Fruit fly (Drosophila melanogaster) whole organism, wandering third instar larva: ENCODE results near the gene Rh5.

ENCODE experiments used
- Abd-B ChIP-seq: fragments of >200 bp; optimal IDR thresholded peaks from 2 replicates; lab custom pipeline; 2017; ENCODE audit warnings: missing biosample characterization, missing genetic modification characterization
- CG32264 ChIP-seq: fragments of 200-800 bp; sonication (Bioruptor generic); optimal IDR thresholded peaks from 2 replicates; lab custom pipeline; 2016; ENCODE audit warnings: missing biosample characterization, missing genetic modification characterization
- CG9705 ChIP-seq: fragments of 200-800 bp; sonication (Bioruptor generic); optimal IDR thresholded peaks from 2 replicates; lab custom pipeline; 2018; ENCODE audit warnings: missing biosample characterization, mild to moderate bottlenecking, missing genetic modification characterization
- CrebA ChIP-seq: fragments of 200-800 bp; sonication (Bioruptor generic); optimal IDR thresholded peaks from 2 replicates; lab custom pipeline; 2016; ENCODE audit warnings: missing biosample characterization, mild to moderate bottlenecking, missing genetic modification characterization, borderline replicate concordance
- Dfd ChIP-seq: fragments of >200 bp; optimal IDR thresholded peaks from 2 replicates; lab custom pipeline; 2017; ENCODE audit warnings: missing biosample characterization, missing genetic modification characterization
- Dif ChIP-seq: fragments of 200-275, 200-300 bp; sonication (Bioruptor generic); optimal IDR thresholded peaks from 2 replicates; lab custom pipeline; 2018; ENCODE audit warnings: missing biosample characterization, missing genetic modification characterization; ENCODE audit not compliant: partially characterized antibody
- GATAd ChIP-seq: sonication (Bioruptor generic); optimal IDR thresholded peaks from 2 replicates; lab custom pipeline; 2016; ENCODE audit warnings: missing biosample characterization, missing genetic modification characterization
- HLH106 ChIP-seq: fragments of 200-800 bp; optimal IDR thresholded peaks from 3 replicates; lab custom pipeline; 2019; ENCODE audit warnings: missing biosample characterization, mild to moderate bottlenecking, missing genetic modification characterization, moderate library complexity
- Hnf4 ChIP-seq: fragments of 200-800 bp; sonication (Bioruptor generic); optimal IDR thresholded peaks from 2 replicates; lab custom pipeline; 2016; ENCODE audit warnings: missing biosample characterization, mild to moderate bottlenecking, missing genetic modification characterization
- Hr78 ChIP-seq: fragments of >200 bp; optimal IDR thresholded peaks from 2 replicates; lab custom pipeline; 2017; ENCODE audit warnings: missing biosample characterization, missing genetic modification characterization
- Hr83 ChIP-seq: fragments of 200-300 bp; sonication (Bioruptor generic); optimal IDR thresholded peaks from 2 replicates; lab custom pipeline; 2016; ENCODE audit warnings: missing biosample characterization, mild to moderate bottlenecking, missing genetic modification characterization, moderate library complexity; ENCODE audit not compliant: poor library complexity, severe bottlenecking
- Jra ChIP-seq: sonication (Bioruptor generic); optimal IDR thresholded peaks from 2 replicates; lab custom pipeline; 2016; ENCODE audit warnings: missing biosample characterization, missing genetic modification characterization
- Mio ChIP-seq: sonication (Bioruptor generic); optimal IDR thresholded peaks from 2 replicates; lab custom pipeline; 2016; ENCODE audit warnings: missing biosample characterization, missing genetic modification characterization
- Myc ChIP-seq: fragments of >200 bp; optimal IDR thresholded peaks from 2 replicates; lab custom pipeline; 2017
- N ChIP-seq: fragments of >200 bp; optimal IDR thresholded peaks from 2 replicates; lab custom pipeline; 2018; ENCODE audit warnings: missing biosample characterization, missing external identifiers, missing genetic modification characterization
- OdsH ChIP-seq: fragments of 200-800 bp; sonication (Bioruptor generic); optimal IDR thresholded peaks from 2 replicates; lab custom pipeline; 2016; ENCODE audit warnings: missing biosample characterization, mild to moderate bottlenecking, missing genetic modification characterization
- Rel ChIP-seq, 2 experiments: fragments of 200-800 bp; sonication (Bioruptor generic) in 1 of 2; optimal IDR thresholded peaks; 2 replicates in 1 of 2; 3 replicates in 1 of 2; lab custom pipeline; 2016 to 2019; ENCODE audit warnings: mild to moderate bottlenecking in 2 of 2, missing biosample characterization in 2 of 2, missing genetic modification characterization in 2 of 2, moderate library complexity in 1 of 2
- Sp1 ChIP-seq: fragments of 200-800 bp; sonication (Bioruptor generic); optimal IDR thresholded peaks from 3 replicates; lab custom pipeline; 2019; ENCODE audit warnings: missing biosample characterization, mild to moderate bottlenecking, missing genetic modification characterization, moderate library complexity
- Vsx2 ChIP-seq: fragments of 200-300, 225-300 bp; sonication (Bioruptor generic); optimal IDR thresholded peaks from 2 replicates; lab custom pipeline; 2018; ENCODE audit warnings: missing biosample characterization, missing genetic modification characterization; ENCODE audit not compliant: partially characterized antibody
- br ChIP-seq: fragments of 200-800 bp; sonication (Bioruptor generic); optimal IDR thresholded peaks from 2 replicates; lab custom pipeline; 2016; ENCODE audit warnings: missing biosample characterization, missing genetic modification characterization
- brk ChIP-seq: fragments of 200-800 bp; sonication (Bioruptor generic); optimal IDR thresholded peaks from 2 replicates; lab custom pipeline; 2016; ENCODE audit warnings: missing biosample characterization, mild to moderate bottlenecking, missing genetic modification characterization
- dl ChIP-seq, 2 experiments: fragments of 175-275, 200-275 bp in 1 of 2; fragments of 200-275 bp in 1 of 2; sonication (Bioruptor generic); optimal IDR thresholded peaks; lab custom pipeline; 2018; ENCODE audit warnings: mild to moderate bottlenecking in 2 of 2, missing biosample characterization in 2 of 2, missing genetic modification characterization in 2 of 2, moderate library complexity in 2 of 2; ENCODE audit not compliant: partially characterized antibody in 2 of 2, insufficient read depth in 1 of 2
- dmrt93B ChIP-seq: fragments of 200-800 bp; sonication (Bioruptor generic); optimal IDR thresholded peaks from 2 replicates; lab custom pipeline; 2018; ENCODE audit warnings: missing biosample characterization, mild to moderate bottlenecking, missing genetic modification characterization
- dsf ChIP-seq: sonication (Bioruptor generic); optimal IDR thresholded peaks from 2 replicates; lab custom pipeline; 2016; ENCODE audit warnings: missing biosample characterization, missing genetic modification characterization, borderline replicate concordance
- ey ChIP-seq: fragments of 200-800 bp; sonication (Bioruptor generic); optimal IDR thresholded peaks from 2 replicates; lab custom pipeline; 2016; ENCODE audit warnings: missing biosample characterization, missing genetic modification characterization
- foxo ChIP-seq, 2 experiments: fragments of 200-800 bp; sonication (Bioruptor generic); optimal IDR thresholded peaks; 2 replicates in 1 of 2; 3 replicates in 1 of 2; lab custom pipeline; 2016 to 2017; ENCODE audit warnings: missing biosample characterization in 2 of 2, missing genetic modification characterization in 2 of 2
- fru ChIP-seq: fragments of 200-800 bp; sonication (Bioruptor generic); optimal IDR thresholded peaks from 3 replicates; lab custom pipeline; 2016; ENCODE audit warnings: missing biosample characterization, mild to moderate bottlenecking, missing genetic modification characterization
- h ChIP-seq: fragments of 200-800 bp; sonication (Bioruptor generic); optimal IDR thresholded peaks from 3 replicates; lab custom pipeline; 2016; ENCODE audit warnings: missing biosample characterization, mild to moderate bottlenecking, missing genetic modification characterization
- jim ChIP-seq: fragments of 175-275, 200-325 bp; sonication (Bioruptor generic); optimal IDR thresholded peaks from 2 replicates; lab custom pipeline; 2016; ENCODE audit warnings: missing biosample characterization, mild to moderate bottlenecking, missing genetic modification characterization
- lola ChIP-seq: fragments of >200 bp; optimal IDR thresholded peaks from 2 replicates; lab custom pipeline; 2017; ENCODE audit warnings: missing biosample characterization, missing genetic modification characterization
- pan ChIP-seq: fragments of >200 bp; optimal IDR thresholded peaks from 2 replicates; lab custom pipeline; 2017
- psq ChIP-seq: fragments of 200-800 bp; sonication (Bioruptor generic); optimal IDR thresholded peaks from 3 replicates; lab custom pipeline; 2017; ENCODE audit warnings: missing biosample characterization, mild to moderate bottlenecking, missing genetic modification characterization, moderate library complexity
- rgr ChIP-seq: fragments of 200-800 bp; sonication (Bioruptor generic); optimal IDR thresholded peaks from 3 replicates; lab custom pipeline; 2016; ENCODE audit warnings: missing biosample characterization, mild to moderate bottlenecking, missing genetic modification characterization
- sage ChIP-seq: fragments of 200-800 bp; sonication (Bioruptor generic); optimal IDR thresholded peaks from 2 replicates; lab custom pipeline; 2016; ENCODE audit warnings: missing biosample characterization, mild to moderate bottlenecking, missing genetic modification characterization
- sv ChIP-seq: fragments of 200-800 bp; sonication (Bioruptor generic); optimal IDR thresholded peaks from 3 replicates; lab custom pipeline; 2016; ENCODE audit warnings: missing biosample characterization, missing genetic modification characterization
- tai ChIP-seq: sonication (Bioruptor generic); optimal IDR thresholded peaks from 2 replicates; lab custom pipeline; 2016; ENCODE audit warnings: missing biosample characterization, missing genetic modification characterization
- usp ChIP-seq: fragments of >200 bp; optimal IDR thresholded peaks from 2 replicates; lab custom pipeline; 2017; ENCODE audit warnings: missing biosample characterization, missing genetic modification characterization
- woc ChIP-seq: sonication (Bioruptor generic); optimal IDR thresholded peaks from 2 replicates; lab custom pipeline; 2016; ENCODE audit warnings: missing biosample characterization, mild to moderate bottlenecking, missing genetic modification characterization

Gene Rh5

dm6 chr2L:12001132-12001531, 6.8 kb upstream of the Rh5 start:
- no peak for TF ChIP-seq pan
- no peak for TF ChIP-seq Mio (GFP tag; lab: Kevin White, UChicago)
- TF ChIP-seq Hnf4 (GFP tag; lab: Kevin White, UChicago), result no peak
- TF ChIP-seq tai, result no peak
- no peak for TF ChIP-seq sv (GFP tag; lab: Kevin White, UChicago)
- no peak for TF ChIP-seq dmrt93B

- TF ChIP-seq Rel (GFP tag; optimal IDR thresholded peaks at IDR 0.05; lab: Kevin White, UChicago) (no peak), Rel (tag; optimal IDR thresholded peaks at IDR 0.05; lab: Kevin White, UChicago) (peak; percentile 7), jim (GFP tag; lab: Kevin White, UChicago) (no peak)
These were observed 5.9 kb upstream of the Rh5 start, which contains the start of gene Hacd1 for dm6 chr2L:12002051-12002450. Hacd1 (minus strand) TSS chr2L:12002266.

dm6 chr2L:12002922-12003791, 4.8 kb upstream of the Rh5 start:
- TF ChIP-seq Vsx2 (no peak), jim (GFP tag; lab: Kevin White, UChicago) (no peak), Sp1 (GFP tag; lab: Kevin White, UChicago) (peak; percentile 20), HLH106 (tag; lab: Kevin White, UChicago) (peak; percentile 49), br (GFP tag; lab: Kevin White, UChicago) (peak; percentile 63), GATAd (no peak), pan (no peak), Abd-B (GFP tag; lab: Kevin White, UChicago) (no peak), OdsH (GFP tag; lab: Kevin White, UChicago) (peak; percentile 1), dsf (GFP tag; lab: Kevin White, UChicago) (no peak), ey (GFP tag; lab: Kevin White, UChicago) (no peak), Hr78 (GFP tag; lab: Kevin White, UChicago) (no peak), CG32264 (GFP tag; lab: Kevin White, UChicago) (no peak), N (GFP tag; lab: Kevin White, UChicago) (no peak), brk (no peak), fru (GFP tag; lab: Kevin White, UChicago) (peak; percentile 5), Hnf4 (GFP tag; lab: Kevin White, UChicago) (peak; percentile 8), rgr (GFP tag; lab: Kevin White, UChicago) (peak; percentile 2), CG9705 (GFP tag; lab: Kevin White, UChicago) (no peak), foxo (GFP tag; optimal IDR thresholded peaks at IDR 0.05; lab: Kevin White, UChicago) (peak in 1 of 2 experiments; percentile 46), dl (GFP tag; optimal IDR thresholded peaks at IDR 0.05; lab: Kevin White, UChicago; ENCODE audit: insufficient read depth in 1 of 2, partially characterized antibody in 2 of 2) (peak; percentile 64 to 90), Rel (GFP tag; optimal IDR thresholded peaks at IDR 0.05; lab: Kevin White, UChicago) (no peak), Rel (tag; optimal IDR thresholded peaks at IDR 0.05; lab: Kevin White, UChicago) (peak; percentile 99), Jra (GFP tag; lab: Kevin White, UChicago) (peak; percentile 40), Dfd (GFP tag; lab: Kevin White, UChicago) (peak; percentile 8), dmrt93B (no peak), psq (GFP tag; lab: Kevin White, UChicago) (peak; percentile 0), sage (GFP tag; lab: Kevin White, UChicago) (no peak), h (peak; percentile 88), Hr83 (GFP tag; lab: Kevin White, UChicago) (peak; percentile 50), CrebA (GFP tag; lab: Kevin White, UChicago) (no peak), woc (GFP tag; lab: Kevin White, UChicago) (peak; percentile 84), sv (GFP tag; lab: Kevin White, UChicago) (no peak), Myc (lab: Kevin White, UChicago) (no peak), tai (no peak), usp (no peak), Dif (GFP tag; lab: Kevin White, UChicago) (no peak), Mio (GFP tag; lab: Kevin White, UChicago) (no peak), lola (no peak)
